Worm (Caenorhabditis elegans): Measurements from ENCODE around the gene cyp-34A9.

DNA sequence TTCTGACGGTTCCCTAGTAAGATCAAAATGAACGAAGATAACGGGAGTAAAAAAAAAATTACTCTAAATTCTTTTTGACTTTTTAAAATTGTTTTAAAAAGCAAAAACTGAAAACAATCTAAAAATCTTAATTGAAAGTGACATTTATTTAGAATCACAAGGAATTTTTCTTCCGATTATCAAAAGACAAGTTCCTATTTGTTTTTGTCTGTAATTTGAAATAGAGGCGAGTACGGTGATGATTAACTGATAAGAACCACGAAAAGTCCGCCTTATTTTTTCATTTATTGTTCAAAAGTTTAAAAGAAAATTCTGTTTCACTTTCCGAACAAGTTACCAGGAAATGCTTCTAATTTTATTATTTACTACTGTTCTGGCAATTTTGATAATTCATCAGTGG is 20.6 kb downstream of the cyp-34A9 start, which contains the start of gene dach-1:
- TF ChIP-seq nhr-10 (tag; optimal IDR thresholded peaks at IDR 0.05) (no peak), lin-13 (GFP tag; optimal IDR thresholded peaks at IDR 0.05) (no peak), egl-27 (tag; optimal IDR thresholded peaks at IDR 0.05) (no peak), zip-2 (tag; optimal IDR thresholded peaks at IDR 0.05) (no peak), ama-1 (optimal IDR thresholded peaks at IDR 0.05) (no peak), F44E2.7 (GFP tag; IDR thresholded peaks at IDR 0.05) (no peak), R02D3.7 (tag; optimal IDR thresholded peaks at IDR 0.05) (no peak), tra-1 (GFP tag; IDR thresholded peaks at IDR 0.05) (no peak), unc-62 (GFP tag; optimal IDR thresholded peaks at IDR 0.05 in 1 of 2) (no peak), unc-62 (tag; optimal IDR thresholded peaks at IDR 0.05) (no peak), lir-3 (tag; optimal IDR thresholded peaks at IDR 0.05) (no peak), zag-1 (tag; optimal IDR thresholded peaks at IDR 0.05) (no peak), Y75B8A.6 (GFP tag; IDR thresholded peaks at IDR 0.05) (no peak), nhr-11 (tag; optimal IDR thresholded peaks at IDR 0.05) (no peak), set-16 (GFP tag; IDR thresholded peaks at IDR 0.05) (no peak)

All from whole organism, L4 larva.